Worm (Caenorhabditis elegans): ENCODE results near the gene F26H11.8.
"Not testable (repeated sequence)": the region's sequence is repeated elsewhere in the genome, so short reads cannot be mapped to it uniquely, and the experiment has no call there.

Gene F26H11.8

DNA sequence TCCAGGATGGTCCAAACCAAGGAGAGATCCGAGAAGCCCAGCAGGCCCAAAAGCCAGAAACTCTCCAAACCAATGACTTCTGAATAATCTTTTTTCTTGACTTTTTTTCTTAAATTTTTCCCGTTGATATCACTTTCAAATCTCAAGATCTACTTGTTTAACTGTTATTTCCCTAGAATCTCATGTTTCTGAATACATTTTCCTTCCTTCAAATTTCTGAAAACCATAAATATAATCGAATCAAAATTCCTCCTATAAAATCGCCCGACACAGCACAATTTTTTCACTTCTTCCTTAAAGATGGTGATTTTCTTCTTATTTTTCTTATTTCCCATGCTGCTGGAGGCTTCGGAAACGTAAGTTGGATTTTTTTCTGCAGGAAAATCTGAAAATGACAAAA is at the start of gene F26H11.8:
Gene F26H11.8 (plus strand): TSS at position 301 of the 400 bp plus-strand sequence.
- no peak for TF ChIP-seq ceh-8 (GFP tag; optimal IDR thresholded peaks at IDR 0.05)
- TF ChIP-seq nhr-85 (tag) = no peak
- TF ChIP-seq nhr-237 (tag; optimal IDR thresholded peaks at IDR 0.05) = no peak
- no peak for TF ChIP-seq nhr-90 (tag; optimal IDR thresholded peaks at IDR 0.05; ENCODE audit: poor library complexity)
- TF ChIP-seq xbp-1 (tag; optimal IDR thresholded peaks at IDR 0.05) = no peak
- TF ChIP-seq irx-1 (tag; optimal IDR thresholded peaks at IDR 0.05) = no peak
- no peak for TF ChIP-seq ztf-4 (tag; optimal IDR thresholded peaks at IDR 0.05)

DNA sequence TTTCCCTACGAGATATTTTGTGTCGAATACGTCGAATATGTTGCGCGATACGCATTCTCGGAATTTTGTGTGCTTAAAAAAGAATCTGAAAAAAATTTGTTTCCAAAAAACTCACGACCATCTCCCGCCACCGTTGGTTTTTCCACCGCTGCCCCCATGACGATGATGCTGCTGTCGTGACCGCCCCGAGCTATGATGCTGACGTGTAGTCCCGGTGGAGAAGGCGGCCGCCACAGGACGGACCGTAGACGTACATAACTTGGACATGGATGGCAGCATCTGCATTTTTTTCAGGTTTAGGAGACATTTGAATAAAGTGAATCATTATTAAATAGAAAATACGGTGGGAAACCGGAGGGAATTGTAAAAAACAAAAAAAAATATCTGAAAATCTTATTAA is 44.1 kb upstream of the F26H11.8 start, which contains the start of gene ddl-3:
Gene ddl-3 (minus strand): TSS at position 289 of the 400 bp plus-strand sequence.
- not testable (repeated sequence) for TF ChIP-seq ets-5 (GFP tag; IDR thresholded peaks at IDR 0.05); lin-35 (GFP tag; optimal IDR thresholded peaks at IDR 0.05); pag-3 (tag; optimal IDR thresholded peaks at IDR 0.05; ENCODE audit: borderline replicate concordance, insufficient read depth)

DNA sequence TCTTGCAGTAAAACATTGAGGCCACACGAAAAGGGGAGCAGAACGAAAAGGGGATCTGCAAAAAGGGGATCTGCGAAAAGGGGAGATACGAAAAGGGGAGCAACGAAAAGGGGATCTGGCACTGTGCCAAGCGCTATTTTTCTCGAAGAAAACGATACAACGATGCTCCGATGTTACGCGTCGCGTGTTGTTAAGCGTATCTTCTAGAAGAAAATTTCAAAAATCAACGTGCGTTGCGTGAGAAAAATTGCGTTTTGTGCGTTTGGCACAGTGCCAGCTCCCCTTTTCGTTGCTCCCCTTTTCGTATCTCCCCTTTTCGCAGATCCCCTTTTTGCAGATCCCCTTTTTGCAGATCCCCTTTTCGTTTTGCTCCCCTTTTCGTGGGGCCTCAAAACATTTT is 42.1 kb upstream of the F26H11.8 start, which contains the start of gene Y54G11A.9:
Gene Y54G11A.9 (minus strand): TSS at position 196 of the 400 bp plus-strand sequence.
- peak in 1 of 2 experiments; percentile 14 for TF ChIP-seq efl-1 (optimal IDR thresholded peaks at IDR 0.05)
- not testable (repeated sequence) for TF ChIP-seq efl-1 (GFP tag; optimal IDR thresholded peaks at IDR 0.05 in 1 of 2)

DNA sequence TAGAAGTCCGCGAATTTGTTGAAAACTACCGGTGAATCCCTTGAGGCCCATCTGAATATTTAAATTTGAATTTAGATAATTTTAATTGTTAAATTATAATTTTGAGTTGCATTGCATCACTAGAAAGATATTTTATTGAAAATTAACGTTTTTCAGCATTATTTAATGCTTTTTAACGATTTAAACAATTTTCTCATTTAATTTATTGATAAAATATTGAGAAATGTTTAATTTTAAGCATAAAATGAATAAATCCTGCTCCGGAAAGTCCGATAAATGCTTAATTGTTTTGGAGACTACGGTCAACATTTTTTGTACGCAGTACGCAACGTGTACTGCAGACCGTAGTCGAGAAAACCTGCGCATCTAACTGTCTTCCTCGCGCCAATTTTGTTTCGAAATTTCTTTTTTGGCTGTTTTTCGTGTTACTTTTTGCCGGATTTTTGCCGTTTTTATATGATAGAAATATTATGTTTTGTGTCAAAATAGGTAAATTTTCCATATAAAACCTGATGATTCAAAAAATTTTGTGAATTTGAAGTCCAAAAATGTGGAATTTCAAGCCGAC is 38.9 kb upstream of the F26H11.8 start, which contains the start of the genes Y54G11A.17, lin-7 and elof-1:
Gene Y54G11A.17 (minus strand): TSS at position 51 of the 568 bp plus-strand sequence.
Gene lin-7 (minus strand): TSS at position 51 of the 568 bp plus-strand sequence.
Gene elof-1 (plus strand): TSS at position 383 of the 568 bp plus-strand sequence.
- TF ChIP-seq irx-1 (tag; optimal IDR thresholded peaks at IDR 0.05) (peak; percentile 70), fos-1 (tag; optimal IDR thresholded peaks at IDR 0.05) (peak; percentile 86), fkh-10 (GFP tag; optimal IDR thresholded peaks at IDR 0.05) (peak; percentile 68), isw-1 (GFP tag; IDR thresholded peaks at IDR 0.05) (peak; percentile 84), tbx-2 (tag; optimal IDR thresholded peaks at IDR 0.05) (peak; percentile 83), skn-1 (tag; optimal IDR thresholded peaks at IDR 0.05) (peak; percentile 93), snu-23 (GFP tag; optimal IDR thresholded peaks at IDR 0.05) (peak; percentile 93), aly-2 (tag; optimal IDR thresholded peaks at IDR 0.05) (peak; percentile 32), fkh-8 (tag; optimal IDR thresholded peaks at IDR 0.05) (peak; percentile 92), ceh-88 (GFP tag; IDR thresholded peaks at IDR 0.05) (peak; percentile 62), mef-2 (tag; optimal IDR thresholded peaks at IDR 0.05) (peak; percentile 42), sup-37 (GFP tag; optimal IDR thresholded peaks at IDR 0.05) (no peak), zag-1 (tag; optimal IDR thresholded peaks at IDR 0.05) (no peak), nhr-77 (tag; optimal IDR thresholded peaks at IDR 0.05) (peak; percentile 97), dsc-1 (tag; optimal IDR thresholded peaks at IDR 0.05) (peak; percentile 68), elt-3 (tag; optimal IDR thresholded peaks at IDR 0.05) (peak in 2 of 6 experiments; percentile 69 to 87), lin-35 (GFP tag; optimal IDR thresholded peaks at IDR 0.05) (peak; percentile 92 to 95), vab-15 (tag; optimal IDR thresholded peaks at IDR 0.05) (peak; percentile 96), nhr-237 (tag; optimal IDR thresholded peaks at IDR 0.05) (peak; percentile 36), elt-2 (tag; optimal IDR thresholded peaks at IDR 0.05) (no peak), C16A3.4 (tag; optimal IDR thresholded peaks at IDR 0.05) (peak; percentile 96), pqm-1 (tag; optimal IDR thresholded peaks at IDR 0.05) (peak; percentile 14), lin-14 (GFP tag; optimal IDR thresholded peaks at IDR 0.05) (peak; percentile 89), ztf-11 (tag; optimal IDR thresholded peaks at IDR 0.05) (peak in 1 of 2 experiments; percentile 60), dpl-1 (GFP tag; optimal IDR thresholded peaks at IDR 0.05) (peak; percentile 90 to 92 (median 90)), Y116A8C.19 (tag; optimal IDR thresholded peaks at IDR 0.05; ENCODE audit: borderline replicate concordance) (no peak), nhr-12 (tag; optimal IDR thresholded peaks at IDR 0.05) (no peak), sox-4 (tag; optimal IDR thresholded peaks at IDR 0.05) (no peak), ama-1 (optimal IDR thresholded peaks at IDR 0.05) (peak; percentile 63), unc-62 (GFP tag; optimal IDR thresholded peaks at IDR 0.05) (no peak), mdl-1 (tag; optimal IDR thresholded peaks at IDR 0.05) (peak in 1 of 2 experiments; percentile 88), ceh-63 (GFP tag; optimal IDR thresholded peaks at IDR 0.05) (no peak), hpl-2 (GFP tag; optimal IDR thresholded peaks at IDR 0.05) (peak; percentile 77), lin-15B (tag; optimal IDR thresholded peaks at IDR 0.05) (peak; percentile 86), rnt-1 (tag; optimal IDR thresholded peaks at IDR 0.05) (peak; percentile 87), nhr-20 (tag; optimal IDR thresholded peaks at IDR 0.05) (peak; percentile 81), ceh-90 (tag; optimal IDR thresholded peaks at IDR 0.05) (peak; percentile 18)

Measured in whole organism, L1 larva.